Worm (Caenorhabditis elegans) whole organism, L1 larva: ENCODE data around the gene T20D3.5.

Experiments used
- C16A3.4 ChIP-seq: fragments of 150-350 bp; optimal IDR thresholded peaks from 2 replicates; lab custom pipeline; 2014; ENCODE audit warnings: missing biosample characterization, missing genetic modification characterization
- C34B4.2 ChIP-seq: sonication (generic microtip); optimal IDR thresholded peaks from 2 replicates; lab custom pipeline; 2017; ENCODE audit warnings: mild to moderate bottlenecking, missing genetic modification characterization, missing compliant biosample characterization
- Y116A8C.19 ChIP-seq: sonication (generic microtip); optimal IDR thresholded peaks from 2 replicates; lab custom pipeline; 2016; ENCODE audit warnings: missing compliant biosample characterization, missing genetic modification characterization, borderline replicate concordance
- blmp-1 ChIP-seq: fragments of 150-350 bp; optimal IDR thresholded peaks from 2 replicates; lab custom pipeline; 2014; ENCODE audit warnings: missing biosample characterization, missing genetic modification characterization
- ceh-82 ChIP-seq, 3 experiments: fragments of 150-350 bp in 1 of 3; sonication (generic microtip) in 2 of 3; optimal IDR thresholded peaks; 2 replicates each; lab custom pipeline; 2014 to 2017; ENCODE audit warnings: missing biosample characterization in 3 of 3, missing genetic modification characterization in 3 of 3
- ces-1 ChIP-seq: fragments of 150-350 bp; optimal IDR thresholded peaks from 2 replicates; lab custom pipeline; 2014; ENCODE audit warnings: missing biosample characterization, missing genetic modification reagents, missing genetic modification characterization
- dpl-1 ChIP-seq, 3 experiments: fragments of 150-350 bp in 2 of 3; sonication (generic microtip) in 1 of 3; optimal IDR thresholded peaks; 2 replicates each; lab custom pipeline; 2014 to 2017; ENCODE audit warnings: missing biosample characterization in 3 of 3, missing genetic modification characterization in 3 of 3, missing genetic modification reagents in 3 of 3
- dsc-1 ChIP-seq: sonication (generic microtip); optimal IDR thresholded peaks from 2 replicates; lab custom pipeline; 2016; ENCODE audit warnings: mild to moderate bottlenecking, missing genetic modification characterization, missing compliant biosample characterization
- efl-1 ChIP-seq, 4 experiments: fragments of 150-350 bp; optimal IDR thresholded peaks in 3 of 4; peaks in 1 of 4; 1 replicate in 1 of 4; 2 replicates in 3 of 4; lab custom pipeline; 2014; ENCODE audit warnings: missing biosample characterization in 2 of 4, missing genetic modification characterization in 2 of 4, missing genetic modification reagents in 2 of 4
- egl-13 ChIP-seq: sonication (generic microtip); optimal IDR thresholded peaks from 2 replicates; lab custom pipeline; 2016; ENCODE audit warnings: missing genotype, missing genetic modification reagents, missing genetic modification characterization, missing compliant biosample characterization
- elt-2 ChIP-seq: sonication (generic microtip); optimal IDR thresholded peaks from 2 replicates; lab custom pipeline; 2016; ENCODE audit warnings: missing genetic modification characterization, mild to moderate bottlenecking, inconsistent platforms, missing compliant biosample characterization, missing genetic modification reagents
- fos-1 ChIP-seq: fragments of 150-350 bp; optimal IDR thresholded peaks from 2 replicates; lab custom pipeline; 2014; ENCODE audit warnings: missing biosample characterization, missing genetic modification characterization
- hlh-17 ChIP-seq: fragments of 200-800 bp; sonication (Bioruptor generic); optimal IDR thresholded peaks from 2 replicates; lab custom pipeline; 2018; ENCODE audit warnings: missing genetic modification characterization, mild to moderate bottlenecking, missing compliant biosample characterization, moderate library complexity, borderline replicate concordance
- hpl-2 ChIP-seq: fragments of 150-350 bp; optimal IDR thresholded peaks from 2 replicates; lab custom pipeline; 2014; ENCODE audit warnings: missing biosample characterization, missing genetic modification reagents, missing genetic modification characterization
- irx-1 ChIP-seq: sonication (generic microtip); optimal IDR thresholded peaks from 2 replicates; lab custom pipeline; 2016; ENCODE audit warnings: missing genetic modification characterization, missing compliant biosample characterization
- isw-1 ChIP-seq: fragments of 200-800 bp; sonication (Bioruptor generic); IDR thresholded peaks from 2 replicates; pipeline ENCODE4 v1.3.6; 2022; ENCODE audit warnings: missing genetic modification characterization, missing compliant biosample characterization
- lin-13 ChIP-seq: fragments of 150-350 bp; optimal IDR thresholded peaks from 2 replicates; lab custom pipeline; 2014; ENCODE audit warnings: missing biosample characterization, missing genetic modification reagents, missing genetic modification characterization
- lin-14 ChIP-seq: fragments of 200-800 bp; sonication (Bioruptor generic); optimal IDR thresholded peaks from 2 replicates; lab custom pipeline; 2018; ENCODE audit warnings: mild to moderate bottlenecking, missing genetic modification characterization, moderate library complexity, missing compliant biosample characterization
- lin-35 ChIP-seq, 2 experiments: fragments of 150-350 bp; optimal IDR thresholded peaks; 2 replicates each; lab custom pipeline; 2014; ENCODE audit warnings: missing biosample characterization in 2 of 2, missing genetic modification characterization in 2 of 2, missing genetic modification reagents in 2 of 2
- lsy-2 ChIP-seq, 2 experiments: fragments of 150-350 bp; optimal IDR thresholded peaks; 2 replicates each; lab custom pipeline; 2014; ENCODE audit warnings: missing biosample characterization in 2 of 2, missing genetic modification characterization in 2 of 2
- mdl-1 ChIP-seq, 2 experiments: fragments of 150-350 bp; optimal IDR thresholded peaks; 2 replicates each; lab custom pipeline; 2014 to 2017; ENCODE audit warnings: missing biosample characterization in 2 of 2, missing genetic modification characterization in 2 of 2, inconsistent platforms in 1 of 2
- mep-1 ChIP-seq: fragments of 150-350 bp; optimal IDR thresholded peaks from 2 replicates; lab custom pipeline; 2014; ENCODE audit warnings: missing biosample characterization, missing genetic modification characterization
- nhr-11 ChIP-seq: fragments of 150-350 bp; optimal IDR thresholded peaks from 2 replicates; lab custom pipeline; 2014; ENCODE audit warnings: missing biosample characterization, missing genetic modification characterization
- nhr-20 ChIP-seq: sonication (generic microtip); optimal IDR thresholded peaks from 2 replicates; lab custom pipeline; 2016; ENCODE audit warnings: mild to moderate bottlenecking, missing genetic modification characterization, missing compliant biosample characterization
- nhr-237 ChIP-seq: fragments of 150-350 bp; optimal IDR thresholded peaks from 2 replicates; lab custom pipeline; 2014; ENCODE audit warnings: missing biosample characterization, missing genetic modification characterization
- nhr-28 ChIP-seq: fragments of 150-350 bp; optimal IDR thresholded peaks from 2 replicates; lab custom pipeline; 2014; ENCODE audit warnings: missing biosample characterization, missing genetic modification characterization
- nhr-47 ChIP-seq: sonication (generic microtip); optimal IDR thresholded peaks from 2 replicates; lab custom pipeline; 2016; ENCODE audit warnings: mild to moderate bottlenecking, missing genetic modification characterization, moderate library complexity, missing compliant biosample characterization
- nhr-71 ChIP-seq: sonication (generic microtip); optimal IDR thresholded peaks from 2 replicates; lab custom pipeline; 2016; ENCODE audit warnings: mild to moderate bottlenecking, missing genetic modification characterization, moderate library complexity, missing compliant biosample characterization
- nhr-84 ChIP-seq: sonication (generic microtip); optimal IDR thresholded peaks from 2 replicates; lab custom pipeline; 2017; ENCODE audit warnings: missing biosample characterization, missing genetic modification characterization
- nhr-85 ChIP-seq: sonication (generic microtip); peaks from one replicate; lab custom pipeline; 2016; ENCODE audit warnings: missing genetic modification characterization, inconsistent platforms, missing compliant biosample characterization
- pqm-1 ChIP-seq: sonication (generic microtip); optimal IDR thresholded peaks from 3 replicates; lab custom pipeline; 2017; ENCODE audit warnings: missing biosample characterization, missing genetic modification characterization
- rnt-1 ChIP-seq: sonication (generic microtip); optimal IDR thresholded peaks from 2 replicates; lab custom pipeline; 2016; ENCODE audit warnings: mild to moderate bottlenecking, missing genetic modification characterization, moderate library complexity, missing compliant biosample characterization
- skn-1 ChIP-seq: fragments of 150-350 bp; optimal IDR thresholded peaks from 2 replicates; lab custom pipeline; 2014; ENCODE audit warnings: missing biosample characterization, missing genetic modification characterization
- snpc-4 ChIP-seq: fragments of 150-350 bp; optimal IDR thresholded peaks from 2 replicates; lab custom pipeline; 2014; ENCODE audit warnings: missing biosample characterization, missing genetic modification characterization
- snu-23 ChIP-seq: sonication (generic microtip); optimal IDR thresholded peaks from 2 replicates; lab custom pipeline; 2016; ENCODE audit warnings: missing genetic modification characterization, missing compliant biosample characterization
- sptf-1 ChIP-seq: fragments of 150-350 bp; optimal IDR thresholded peaks from 2 replicates; lab custom pipeline; 2014; ENCODE audit warnings: missing biosample characterization, missing genetic modification characterization
- swsn-7 ChIP-seq: sonication (generic microtip); optimal IDR thresholded peaks from 2 replicates; lab custom pipeline; 2016; ENCODE audit warnings: missing genetic modification characterization, missing compliant biosample characterization
- unc-130 ChIP-seq: fragments of 150-350 bp; optimal IDR thresholded peaks from 2 replicates; lab custom pipeline; 2017; ENCODE audit warnings: missing biosample characterization, missing genetic modification characterization, inconsistent platforms
- unc-98 ChIP-seq: fragments of 200-800 bp; sonication (Bioruptor generic); IDR thresholded peaks from 2 replicates; pipeline ENCODE4 v1.3.6; 2022; ENCODE audit warnings: missing genetic modification characterization, missing compliant biosample characterization
- xbp-1 ChIP-seq: sonication (generic microtip); optimal IDR thresholded peaks from 2 replicates; lab custom pipeline; 2016; ENCODE audit warnings: missing genetic modification characterization, missing compliant biosample characterization
- zag-1 ChIP-seq: fragments of 150-350 bp; optimal IDR thresholded peaks from 2 replicates; lab custom pipeline; 2014; ENCODE audit warnings: missing biosample characterization, missing genetic modification characterization
- ztf-11 ChIP-seq, 2 experiments: sonication (generic microtip); optimal IDR thresholded peaks; 2 replicates each; lab custom pipeline; 2016 to 2017; ENCODE audit warnings: missing genetic modification characterization in 2 of 2, missing biosample characterization in 1 of 2, missing compliant biosample characterization in 1 of 2

T20D3.5 gene

ce11 chrIV:9316068-9316681 is 20.7 kb upstream of the T20D3.5 start, which contains the start of the genes F49C12.9 and rpn-7:
Gene F49C12.9, minus strand, starts transcription at chrIV:9316215.
Gene rpn-7, plus strand, starts transcription at chrIV:9316631.
- no peak for TF ChIP-seq Y116A8C.19 (tag; lab: Kevin White, UChicago)
- TF ChIP-seq egl-13 (tag; lab: Kevin White, UChicago), result no peak
- TF ChIP-seq nhr-20, result peak; percentile 30
- TF ChIP-seq fos-1, result no peak
- TF ChIP-seq nhr-71 (tag; lab: Kevin White, UChicago), result peak; percentile 56
- no peak for TF ChIP-seq snpc-4 (tag; lab: Kevin White, UChicago)
- TF ChIP-seq skn-1 (tag; lab: Kevin White, UChicago), result peak; percentile 98
- peak; percentile 48 for TF ChIP-seq rnt-1 (tag; lab: Kevin White, UChicago)
- TF ChIP-seq unc-130 (tag; lab: Kevin White, UChicago), result peak; percentile 61
- peak; percentile 11 to 48 (median 47) for TF ChIP-seq dpl-1 (GFP tag; optimal IDR thresholded peaks at IDR 0.05; lab: Kevin White, UChicago)
- no peak for TF ChIP-seq nhr-237 (tag; lab: Kevin White, UChicago)
- peak; percentile 45 for TF ChIP-seq C16A3.4 (tag; lab: Kevin White, UChicago)
- peak; percentile 69 for TF ChIP-seq nhr-85 (tag; lab: Kevin White, UChicago)
- peak; percentile 36 for TF ChIP-seq xbp-1
- TF ChIP-seq dsc-1 (tag; lab: Kevin White, UChicago), result peak; percentile 7
- no peak for TF ChIP-seq irx-1 (tag; lab: Kevin White, UChicago)
- TF ChIP-seq lin-14 (GFP tag; lab: Kevin White, UChicago), result no peak
- TF ChIP-seq lin-35 (GFP tag; optimal IDR thresholded peaks at IDR 0.05; lab: Kevin White, UChicago), result peak; percentile 30 to 53
- peak in 2 of 3 experiments; percentile 19 to 41 for TF ChIP-seq ceh-82 (tag; optimal IDR thresholded peaks at IDR 0.05; lab: Kevin White, UChicago)
- TF ChIP-seq hlh-17, result no peak
- no peak for TF ChIP-seq lin-13 (GFP tag; lab: Kevin White, UChicago)
- peak; percentile 37 for TF ChIP-seq nhr-47 (tag; lab: Kevin White, UChicago)
- no peak for TF ChIP-seq nhr-28
- TF ChIP-seq blmp-1 (tag; lab: Kevin White, UChicago), result peak; percentile 25
- TF ChIP-seq hpl-2 (GFP tag; lab: Kevin White, UChicago), result no peak
- peak; percentile 37 for TF ChIP-seq swsn-7 (tag; lab: Kevin White, UChicago)
- peak; percentile 47 for TF ChIP-seq snu-23 (GFP tag; lab: Kevin White, UChicago)
- TF ChIP-seq lsy-2 (tag; optimal IDR thresholded peaks at IDR 0.05; lab: Kevin White, UChicago), result peak in 1 of 2 experiments; percentile 39
- TF ChIP-seq elt-2 (tag; lab: Kevin White, UChicago), result peak; percentile 4
- peak; percentile 52 to 58 for TF ChIP-seq efl-1 (optimal IDR thresholded peaks at IDR 0.05; lab: Kevin White, UChicago)
- peak; percentile 36 to 94 for TF ChIP-seq efl-1 (GFP tag; optimal IDR thresholded peaks at IDR 0.05 in 1 of 2; lab: Kevin White, UChicago)
- no peak for TF ChIP-seq pqm-1 (tag; lab: Kevin White, UChicago)
- TF ChIP-seq mdl-1 (tag; optimal IDR thresholded peaks at IDR 0.05; lab: Kevin White, UChicago), result peak in 1 of 2 experiments; percentile 20

- no peak for TF ChIP-seq isw-1 (GFP tag; lab: Robert Waterston, UW)
- TF ChIP-seq snpc-4 (tag; lab: Kevin White, UChicago), result no peak
Measured at ce11 chrIV:9318147-9318546, 18.7 kb upstream of the T20D3.5 start.

ce11 chrIV:9319080-9319479 is 17.8 kb upstream of the T20D3.5 start, which contains the start of the genes F49C12.11 and nemt-1:
Gene F49C12.11, plus strand, starts transcription at chrIV:9319380.
Gene nemt-1, minus strand, starts transcription at chrIV:9319439.
- TF ChIP-seq mep-1 (tag; lab: Kevin White, UChicago), result no peak
- no peak for TF ChIP-seq nhr-84
- TF ChIP-seq C34B4.2, result no peak
- no peak for TF ChIP-seq elt-2 (tag; lab: Kevin White, UChicago)
- no peak for TF ChIP-seq nhr-11 (tag; lab: Kevin White, UChicago)
- TF ChIP-seq lin-35 (GFP tag; optimal IDR thresholded peaks at IDR 0.05; lab: Kevin White, UChicago), result no peak
- no peak for TF ChIP-seq ces-1
- no peak for TF ChIP-seq sptf-1
- TF ChIP-seq ztf-11 (tag; optimal IDR thresholded peaks at IDR 0.05; lab: Kevin White, UChicago), result no peak
- no peak for TF ChIP-seq unc-98
- no peak for TF ChIP-seq nhr-85 (tag; lab: Kevin White, UChicago)
- TF ChIP-seq nhr-71 (tag; lab: Kevin White, UChicago), result no peak
- no peak for TF ChIP-seq zag-1 (tag; lab: Kevin White, UChicago)
- TF ChIP-seq xbp-1, result no peak
- TF ChIP-seq, all 84 proteins: peak for 0
